Fruit fly (Drosophila melanogaster) whole organism: ENCODE data around the gene CG14826.

Experiments used
- CG8478 ChIP-seq: fragments of >200 bp; optimal IDR thresholded peaks from 2 replicates; lab custom pipeline; 2018; ENCODE audit warnings: inconsistent platforms
- Dll ChIP-seq: fragments of >200 bp; optimal IDR thresholded peaks from 2 replicates; lab custom pipeline; 2017
- EcR ChIP-seq, 2 experiments: fragments of >200 bp; optimal IDR thresholded peaks; 2 replicates each; lab custom pipeline; 2017; ENCODE audit warnings: missing biosample characterization in 2 of 2, missing genetic modification characterization in 2 of 2, missing genetic modification reagents in 2 of 2
- pan ChIP-seq: fragments of >200 bp; optimal IDR thresholded peaks from 2 replicates; lab custom pipeline; 2017
- psq ChIP-seq: fragments of >200 bp; optimal IDR thresholded peaks from 2 replicates; lab custom pipeline; 2017
- usp ChIP-seq: fragments of >200 bp; optimal IDR thresholded peaks from 2 replicates; lab custom pipeline; 2017; ENCODE audit warnings: missing biosample characterization, missing genetic modification characterization, mixed read lengths

The CG14826 gene

DNA sequence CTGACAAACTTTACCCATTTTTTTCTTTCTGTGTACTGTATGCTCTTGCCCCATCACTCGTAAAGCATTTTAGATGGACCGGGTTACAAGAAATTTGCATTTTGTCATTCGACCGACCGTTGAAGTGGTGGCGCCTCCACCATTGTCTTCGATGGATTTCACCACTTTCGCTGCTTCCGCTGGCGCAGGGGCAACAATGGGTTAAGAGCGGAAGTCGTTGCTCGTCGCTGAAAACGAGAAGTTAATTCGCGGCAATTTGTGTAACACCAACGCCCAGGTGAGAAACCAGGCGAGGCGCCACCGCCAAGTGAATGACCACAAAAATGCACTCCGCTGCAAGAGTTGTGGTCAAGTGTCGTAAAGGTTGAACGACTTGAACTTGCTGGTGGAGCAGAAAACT is 20.4 kb downstream of the CG14826 start:
- TF ChIP-seq EcR (GFP tag; optimal IDR thresholded peaks at IDR 0.05; lab: Kevin White, UChicago): no peak
- TF ChIP-seq Dll (lab: Kevin White, UChicago): no peak
- no peak for TF ChIP-seq CG8478
- TF ChIP-seq psq: no peak
- no peak for TF ChIP-seq usp (GFP tag; lab: Kevin White, UChicago)
- no peak for TF ChIP-seq pan (lab: Kevin White, UChicago)

DNA sequence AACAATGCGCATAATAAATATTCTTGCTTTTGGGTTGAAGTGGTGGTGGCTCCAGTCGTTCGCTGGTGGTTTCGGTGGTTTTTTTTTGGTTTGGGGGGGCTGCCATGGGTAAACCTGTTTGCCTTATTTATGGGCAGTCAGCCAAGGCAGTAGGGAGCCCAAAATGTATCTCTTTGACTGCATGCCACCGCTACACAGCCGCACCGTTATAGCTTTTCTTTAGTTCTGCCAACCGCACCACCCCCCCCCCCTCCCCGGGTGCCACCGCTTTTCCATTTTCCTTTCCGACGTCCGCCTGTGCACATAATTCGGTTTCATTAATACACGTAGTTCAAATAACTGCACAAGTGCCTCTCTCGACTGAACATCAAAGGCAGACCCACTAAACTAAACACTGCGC is 24.0 kb downstream of the CG14826 start:
- TF ChIP-seq EcR (GFP tag; optimal IDR thresholded peaks at IDR 0.05; lab: Kevin White, UChicago) (no peak), Dll (lab: Kevin White, UChicago) (no peak), psq (no peak)

DNA sequence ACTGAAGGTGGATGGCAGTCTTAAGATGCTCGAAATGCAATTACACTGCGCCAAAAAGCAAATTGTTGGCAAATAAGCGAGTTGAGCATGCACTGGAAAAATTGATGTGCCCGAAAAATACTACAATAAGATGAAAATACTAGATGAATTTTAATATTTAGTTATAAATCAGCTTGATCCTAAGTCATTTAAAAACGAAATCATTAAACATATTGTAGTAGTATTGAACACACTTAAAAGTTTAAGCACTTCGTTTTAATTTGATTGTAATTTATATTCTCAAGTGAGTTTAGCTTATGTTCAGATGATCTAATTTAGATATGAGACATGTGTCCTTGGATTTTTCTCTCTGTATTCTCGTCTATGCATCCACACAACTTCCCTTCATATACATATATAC is 28.2 kb downstream of the CG14826 start:
- TF ChIP-seq Dll (lab: Kevin White, UChicago) (no peak), EcR (GFP tag; optimal IDR thresholded peaks at IDR 0.05; lab: Kevin White, UChicago) (no peak), CG8478 (no peak)

DNA sequence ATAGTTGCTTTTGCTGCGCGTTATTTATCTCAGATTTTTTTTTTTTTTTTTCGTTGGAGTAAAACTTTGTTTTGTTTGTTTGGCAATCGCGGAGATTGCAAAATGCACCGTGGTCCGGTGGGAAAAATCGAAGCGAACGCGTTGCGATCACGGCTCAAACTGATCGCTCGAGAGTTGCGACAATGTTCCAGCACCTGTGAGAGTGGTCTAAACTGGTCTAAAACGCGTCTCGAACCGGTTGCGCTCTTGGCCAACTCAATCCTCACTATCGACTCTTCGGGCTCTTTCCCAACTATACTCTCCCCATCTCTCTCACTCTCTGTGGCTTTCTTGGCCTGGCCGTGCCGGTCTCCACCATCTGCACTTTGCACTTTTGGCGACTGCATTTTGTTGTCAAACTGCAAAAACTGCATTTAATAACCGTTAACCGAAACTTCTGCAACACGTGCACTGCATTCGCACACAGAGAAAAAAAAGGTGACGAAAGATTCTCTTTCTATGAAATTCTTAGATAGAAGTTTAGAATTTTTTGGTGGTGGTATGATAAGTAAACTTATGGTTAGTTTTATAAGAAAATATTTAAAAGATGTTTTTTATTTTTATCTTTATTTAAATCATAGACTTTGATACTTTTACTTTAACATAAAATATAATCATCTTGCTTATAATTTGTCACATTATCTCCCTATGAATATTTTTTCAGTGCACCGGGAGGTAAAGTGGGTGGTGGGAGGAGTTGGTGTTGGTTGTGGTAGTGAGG is 29.6 kb downstream of the CG14826 start, which contains the start of gene CG14830:
CG14830 (minus strand) TSS at position 164 of the 760 bp plus-strand sequence.
- TF ChIP-seq Dll (lab: Kevin White, UChicago) (peak; percentile 24), pan (lab: Kevin White, UChicago) (no peak), CG8478 (no peak)

DNA sequence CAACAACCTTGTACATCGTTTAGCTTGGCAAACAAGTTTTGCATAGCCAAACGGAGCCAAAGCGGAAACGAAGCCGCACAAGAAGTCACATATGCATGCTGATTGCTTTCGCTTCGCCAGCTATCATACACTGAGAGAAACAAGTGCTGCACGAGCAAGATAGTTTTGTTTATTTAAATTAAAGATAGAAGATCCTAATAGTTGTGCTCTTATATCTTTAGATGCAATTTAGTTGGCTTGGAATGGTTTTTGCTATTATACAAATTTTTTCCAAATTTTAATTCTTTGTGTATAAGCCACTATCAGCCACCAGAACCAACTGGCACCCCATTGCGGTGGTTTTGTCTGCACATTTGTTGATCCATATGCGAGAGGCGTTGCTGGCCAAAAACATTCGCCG is 49.2 kb downstream of the CG14826 start:
- TF ChIP-seq usp (GFP tag; lab: Kevin White, UChicago) (no peak), psq (no peak), Dll (lab: Kevin White, UChicago) (no peak), CG8478 (no peak), pan (lab: Kevin White, UChicago) (no peak), EcR (GFP tag; optimal IDR thresholded peaks at IDR 0.05; lab: Kevin White, UChicago) (no peak)
